Worm (Caenorhabditis elegans) whole organism, L2 larva: ENCODE measurements around the gene T08G3.6.

Experiments used
- ZK546.5 ChIP-seq: sonication (generic microtip); optimal IDR thresholded peaks from 2 replicates; lab custom pipeline; 2017; ENCODE audit warnings: missing biosample characterization, missing genetic modification characterization
- skn-1 ChIP-seq: sonication (generic microtip); optimal IDR thresholded peaks from 2 replicates; lab custom pipeline; 2017; ENCODE audit warnings: missing biosample characterization, missing genetic modification characterization

DNA sequence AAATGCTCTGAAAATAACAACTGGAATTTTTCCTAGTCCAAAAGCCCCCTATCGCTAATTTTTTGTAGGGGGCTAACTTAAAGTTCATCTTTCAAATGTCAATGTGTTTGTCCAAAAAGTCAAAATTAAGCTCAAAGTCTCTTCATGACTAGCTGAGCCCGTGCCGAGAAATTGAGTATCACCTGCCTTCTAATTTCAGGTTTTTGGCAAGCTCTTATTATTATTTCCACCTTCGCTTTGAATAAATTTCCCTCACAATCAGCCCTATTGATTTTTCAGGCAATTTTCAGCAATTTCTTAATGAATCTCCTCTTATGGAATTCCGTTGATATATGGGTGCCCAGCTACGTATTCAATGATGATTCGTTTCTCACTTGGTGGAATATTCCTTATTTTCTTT, 46.4 kb upstream of the T08G3.6 start, which contains the start of gene sre-36:
- no peak for TF ChIP-seq skn-1 (tag; lab: Kevin White, UChicago)
- TF ChIP-seq ZK546.5 (tag; lab: Kevin White, UChicago) = no peak
